Fruit fly (Drosophila melanogaster): Measurements from ENCODE around the gene CG12605.

CG12605 gene

DNA sequence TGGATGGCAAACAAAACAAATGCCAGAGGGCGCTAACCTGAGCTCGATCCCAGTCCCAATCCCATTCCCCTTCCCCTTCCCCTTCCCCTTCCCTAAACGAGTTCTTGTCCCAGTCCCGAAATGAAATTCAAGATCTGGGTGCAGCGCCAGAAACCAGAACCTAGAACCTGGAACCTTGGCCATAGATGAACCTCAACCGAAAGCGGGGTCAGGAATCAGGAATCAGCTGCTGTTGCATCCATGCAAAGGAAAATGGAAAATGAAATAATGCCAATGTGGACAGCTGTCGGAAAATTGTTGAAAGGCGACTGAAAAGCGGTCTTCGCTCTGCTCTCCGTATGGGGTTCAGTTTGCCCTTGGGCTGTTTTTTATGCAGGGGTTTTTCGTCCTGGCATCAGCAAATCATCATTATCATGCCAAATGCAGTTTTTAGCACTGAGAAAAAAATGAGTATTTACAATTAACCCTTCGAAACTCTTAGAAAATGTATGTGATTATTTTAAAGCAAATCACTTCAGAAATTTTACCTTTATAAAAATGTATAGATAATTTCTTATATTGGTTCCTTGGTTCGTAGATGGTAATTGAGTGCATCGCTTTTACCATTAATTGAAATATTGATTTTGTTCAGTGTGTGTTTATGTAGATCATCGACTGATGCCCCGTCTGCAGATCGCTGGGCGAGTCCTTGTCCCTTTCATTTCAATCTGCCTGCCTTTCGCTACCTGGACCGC lies 13.2 kb upstream of the CG12605 start (continued):
- TF ChIP-seq B-H2 (GFP tag; optimal IDR thresholded peaks at IDR 0.05) (no peak), cato (GFP tag; optimal IDR thresholded peaks at IDR 0.05; ENCODE audit: borderline replicate concordance) (no peak), fd96Cb (tag; optimal IDR thresholded peaks at IDR 0.05) (peak; percentile 36), bsh (GFP tag; optimal IDR thresholded peaks at IDR 0.05) (peak in 1 of 2 experiments; percentile 51), gcm2 (GFP tag; optimal IDR thresholded peaks at IDR 0.05) (no peak), tio (GFP tag; optimal IDR thresholded peaks at IDR 0.05) (no peak), Chrac-16 (GFP tag; optimal IDR thresholded peaks at IDR 0.05) (peak; percentile 26), bab2 (GFP tag; optimal IDR thresholded peaks at IDR 0.05) (no peak), CG18011 (GFP tag; optimal IDR thresholded peaks at IDR 0.05) (no peak), CG11093 (GFP tag; IDR thresholded peaks at IDR 0.05) (no peak), Mad (GFP tag; optimal IDR thresholded peaks at IDR 0.05) (no peak), CG3281 (GFP tag; optimal IDR thresholded peaks at IDR 0.05) (no peak), ac (GFP tag; optimal IDR thresholded peaks at IDR 0.05) (peak; percentile 40), CG8765 (GFP tag; IDR thresholded peaks at IDR 0.05) (peak; percentile 52; the same call in 1 of the 2 replicates), ham (GFP tag; IDR thresholded peaks at IDR 0.05) (no peak), vnd (GFP tag; IDR thresholded peaks at IDR 0.05; ENCODE audit: partially characterized antibody) (no peak), CG13624 (GFP tag; optimal IDR thresholded peaks at IDR 0.05) (no peak), cad (GFP tag; optimal IDR thresholded peaks at IDR 0.05) (no peak), gce (GFP tag; IDR thresholded peaks at IDR 0.05) (no peak), CG17385 (GFP tag; optimal IDR thresholded peaks at IDR 0.05) (no peak), CG4360 (GFP tag; IDR thresholded peaks at IDR 0.05) (no peak), Hr78 (GFP tag; optimal IDR thresholded peaks at IDR 0.05) (no peak), nmo (GFP tag; optimal IDR thresholded peaks at IDR 0.05) (peak; percentile 57), Hr3 (GFP tag; optimal IDR thresholded peaks at IDR 0.05) (no peak), ewg (GFP tag; optimal IDR thresholded peaks at IDR 0.05) (no peak), ttk (GFP tag; IDR thresholded peaks at IDR 0.05) (no peak), H15 (GFP tag; IDR thresholded peaks at IDR 0.05) (no peak), mirr (GFP tag; optimal IDR thresholded peaks at IDR 0.05) (no peak), Hsf (GFP tag; optimal IDR thresholded peaks at IDR 0.05) (no peak), Oli (tag; optimal IDR thresholded peaks at IDR 0.05) (peak; percentile 20), wor (GFP tag; IDR thresholded peaks at IDR 0.05) (no peak), CG31441 (GFP tag; IDR thresholded peaks at IDR 0.05) (peak; percentile 56; the same call in 1 of the 2 replicates), CG33557 (GFP tag; optimal IDR thresholded peaks at IDR 0.05) (peak; percentile 54), CG17328 (GFP tag; IDR thresholded peaks at IDR 0.05) (no peak), Kr (GFP tag; optimal IDR thresholded peaks at IDR 0.05) (no peak), BEAF-32 (GFP tag; optimal IDR thresholded peaks at IDR 0.05) (no peak), CG3065 (GFP tag; optimal IDR thresholded peaks at IDR 0.05) (no peak), CG15479 (GFP tag; optimal IDR thresholded peaks at IDR 0.05) (peak; percentile 23), CG15514 (GFP tag; optimal IDR thresholded peaks at IDR 0.05) (no peak), Atf-2 (GFP tag; optimal IDR thresholded peaks at IDR 0.05) (no peak), fu2 (GFP tag; optimal IDR thresholded peaks at IDR 0.05) (no peak), CG1233 (GFP tag; optimal IDR thresholded peaks at IDR 0.05) (no peak), CG4404 (GFP tag; IDR thresholded peaks at IDR 0.05) (peak; percentile 67), lab (GFP tag; optimal IDR thresholded peaks at IDR 0.05) (no peak), MTF-1 (GFP tag; optimal IDR thresholded peaks at IDR 0.05; ENCODE audit: borderline replicate concordance) (no peak), slbo (GFP tag; IDR thresholded peaks at IDR 0.05) (no peak), onecut (GFP tag; IDR thresholded peaks at IDR 0.05) (no peak), prd (optimal IDR thresholded peaks at IDR 0.05) (no peak), prd (GFP tag; IDR thresholded peaks at IDR 0.05) (peak; percentile 77), Dip3 (GFP tag; optimal IDR thresholded peaks at IDR 0.05) (no peak)
